Worm (Caenorhabditis elegans): ENCODE measurements around the gene nspg-4.

nspg-4 gene

DNA sequence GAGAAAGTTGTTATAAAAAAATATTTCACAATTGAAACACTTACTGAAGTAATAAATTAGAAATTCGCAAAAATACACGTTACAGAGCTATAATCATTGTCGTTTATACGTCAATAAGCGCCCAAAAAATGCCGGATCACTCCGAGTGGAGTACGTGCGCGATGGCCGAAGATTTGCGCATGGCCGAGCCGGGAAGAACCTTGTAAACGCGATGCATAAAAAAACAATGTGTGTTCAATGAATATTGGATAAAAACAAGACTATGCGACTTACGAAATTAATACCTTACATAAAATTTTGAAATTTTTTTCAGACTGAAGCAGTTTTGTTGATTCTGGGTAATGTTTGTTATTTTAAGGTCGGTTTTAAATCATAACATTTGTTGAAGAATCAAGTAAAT lies 28.9 kb upstream of the nspg-4 start, which contains the start of gene sorf-1:
Gene sorf-1, minus strand, starts transcription at position 135 of the 400 bp plus-strand sequence.
- no peak for TF ChIP-seq snpc-4 (tag; optimal IDR thresholded peaks at IDR 0.05)
- no peak for TF ChIP-seq lin-11 (tag; optimal IDR thresholded peaks at IDR 0.05)
- no peak for TF ChIP-seq ceh-16 (tag; optimal IDR thresholded peaks at IDR 0.05)
- no peak for TF ChIP-seq gmeb-1 (tag; optimal IDR thresholded peaks at IDR 0.05)
- no peak for TF ChIP-seq unc-62 (GFP tag; optimal IDR thresholded peaks at IDR 0.05)
- no peak for TF ChIP-seq mdl-1 (tag; optimal IDR thresholded peaks at IDR 0.05)
- no peak for TF ChIP-seq zag-1 (tag; optimal IDR thresholded peaks at IDR 0.05)
- TF ChIP-seq lin-39 (tag; optimal IDR thresholded peaks at IDR 0.05): no peak
- TF ChIP-seq sma-3 (GFP tag; optimal IDR thresholded peaks at IDR 0.05): peak; percentile 57
- TF ChIP-seq ama-1 (optimal IDR thresholded peaks at IDR 0.05): no peak
- TF ChIP-seq nhr-10 (tag; optimal IDR thresholded peaks at IDR 0.05): no peak
- no peak for TF ChIP-seq ztf-1 (GFP tag; conservative IDR thresholded peaks at IDR 0.05)
- no peak for TF ChIP-seq ztf-11 (tag; optimal IDR thresholded peaks at IDR 0.05)
- no peak for TF ChIP-seq peb-1 (tag; optimal IDR thresholded peaks at IDR 0.05)
- TF ChIP-seq Y55F3AM.14 (GFP tag; optimal IDR thresholded peaks at IDR 0.05): no peak
- no peak for TF ChIP-seq nhr-77 (tag; optimal IDR thresholded peaks at IDR 0.05)
- no peak for TF ChIP-seq nhr-25 (tag; optimal IDR thresholded peaks at IDR 0.05)
- no peak for TF ChIP-seq unc-39 (tag; optimal IDR thresholded peaks at IDR 0.05)
- no peak for TF ChIP-seq nhr-6 (tag; optimal IDR thresholded peaks at IDR 0.05)
- TF ChIP-seq nhr-23 (tag; optimal IDR thresholded peaks at IDR 0.05): no peak
- no peak for TF ChIP-seq F13H6.1 (tag; optimal IDR thresholded peaks at IDR 0.05)
- no peak for TF ChIP-seq ceh-82 (tag; optimal IDR thresholded peaks at IDR 0.05)
- no peak for TF ChIP-seq ztf-4 (tag; optimal IDR thresholded peaks at IDR 0.05)
- no peak for TF ChIP-seq crh-2 (tag; optimal IDR thresholded peaks at IDR 0.05)
- TF ChIP-seq dmd-4 (tag; optimal IDR thresholded peaks at IDR 0.05): no peak
- TF ChIP-seq sma-9 (GFP tag; optimal IDR thresholded peaks at IDR 0.05): peak; percentile 36
- no peak for TF ChIP-seq sma-9 (tag; optimal IDR thresholded peaks at IDR 0.05)
- no peak for TF ChIP-seq mbf-1 (tag; optimal IDR thresholded peaks at IDR 0.05)
- TF ChIP-seq nhr-21 (tag; optimal IDR thresholded peaks at IDR 0.05): no peak
- TF ChIP-seq mab-5 (tag; optimal IDR thresholded peaks at IDR 0.05): no peak
- TF ChIP-seq nhr-237 (tag; optimal IDR thresholded peaks at IDR 0.05): no peak
- TF ChIP-seq sem-4 (tag; optimal IDR thresholded peaks at IDR 0.05): no peak
- TF ChIP-seq lsy-2 (tag; optimal IDR thresholded peaks at IDR 0.05): peak in 1 of 2 experiments; percentile 42
- TF ChIP-seq nhr-12 (tag; optimal IDR thresholded peaks at IDR 0.05): no peak
- TF ChIP-seq egl-27 (tag; optimal IDR thresholded peaks at IDR 0.05): no peak
- TF ChIP-seq R02D3.7 (tag; optimal IDR thresholded peaks at IDR 0.05): no peak
- no peak for TF ChIP-seq ZK546.5 (tag; optimal IDR thresholded peaks at IDR 0.05)
- peak; percentile 46 for TF ChIP-seq C34F6.9 (tag; optimal IDR thresholded peaks at IDR 0.05)
- TF ChIP-seq elt-1 (tag; optimal IDR thresholded peaks at IDR 0.05): no peak
- TF ChIP-seq lin-13 (GFP tag; optimal IDR thresholded peaks at IDR 0.05): peak; percentile 2
- peak; percentile 19 for TF ChIP-seq nhr-129 (tag; optimal IDR thresholded peaks at IDR 0.05)
- TF ChIP-seq skn-1 (tag; optimal IDR thresholded peaks at IDR 0.05): no peak
- TF ChIP-seq alr-1 (tag; optimal IDR thresholded peaks at IDR 0.05): no peak
- TF ChIP-seq elt-3 (tag; optimal IDR thresholded peaks at IDR 0.05): no peak
- no peak for TF ChIP-seq nhr-11 (tag; optimal IDR thresholded peaks at IDR 0.05)
- TF ChIP-seq fos-1 (tag; optimal IDR thresholded peaks at IDR 0.05): no peak
- TF ChIP-seq blmp-1 (tag; optimal IDR thresholded peaks at IDR 0.05; ENCODE audit: insufficient read depth): no peak
- TF ChIP-seq unc-55 (GFP tag; optimal IDR thresholded peaks at IDR 0.05): peak; percentile 56
- TF ChIP-seq aly-2 (tag; optimal IDR thresholded peaks at IDR 0.05): no peak

All from whole organism, L2 larva.